Worm (Caenorhabditis elegans): ENCODE measurements around the gene K09E4.3.
A peak's percentile ranks its signal among the peaks of the same experiment; 100 is the strongest.

The K09E4.3 gene

DNA sequence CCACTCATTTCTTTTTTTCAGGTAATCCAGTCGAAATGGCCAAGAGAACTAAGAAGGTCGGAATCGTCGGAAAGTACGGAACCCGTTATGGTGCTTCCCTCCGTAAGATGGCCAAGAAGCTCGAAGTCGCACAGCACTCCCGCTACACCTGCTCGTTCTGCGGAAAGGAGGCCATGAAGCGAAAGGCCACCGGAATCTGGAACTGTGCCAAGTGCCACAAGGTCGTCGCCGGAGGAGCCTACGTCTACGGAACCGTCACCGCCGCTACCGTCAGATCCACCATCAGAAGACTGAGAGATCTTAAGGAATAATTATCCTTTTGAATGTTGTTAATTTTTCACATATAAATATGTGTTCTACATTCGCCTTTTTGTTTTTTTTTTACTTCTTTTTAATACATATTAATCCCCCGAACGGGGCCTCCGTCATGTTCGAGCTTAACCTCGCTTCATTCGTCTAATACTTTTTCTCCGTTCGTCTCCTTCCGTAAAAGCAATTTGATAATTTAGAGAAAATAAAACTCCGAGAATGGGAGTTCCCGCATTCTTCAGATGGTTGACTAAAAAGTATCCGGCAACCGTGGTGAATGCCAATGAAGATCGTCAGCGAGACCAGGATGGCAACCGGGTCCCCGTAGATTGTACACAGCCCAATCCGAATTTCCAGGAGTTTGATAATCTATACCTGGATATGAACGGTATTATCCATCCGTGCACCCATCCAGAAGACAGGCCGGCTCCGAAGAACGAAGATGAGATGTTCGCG, 28.7 kb upstream of the K09E4.3 start, which contains the start of the genes rpl-43 and xrn-2 (continued):
- TF ChIP-seq dve-1 (tag; optimal IDR thresholded peaks at IDR 0.05; ENCODE audit: insufficient read depth) (no peak), attf-4 (tag; optimal IDR thresholded peaks at IDR 0.05) (no peak), snpc-1.2 (GFP tag; IDR thresholded peaks at IDR 0.05) (peak; percentile 68), dpl-1 (GFP tag; optimal IDR thresholded peaks at IDR 0.05) (no peak)

ce11 chrII:14154357-14154756, 27.6 kb upstream of the K09E4.3 start, which contains the start of gene Y48B6A.1:
Gene Y48B6A.1, minus strand, starts transcription at chrII:14154373.
- TF ChIP-seq attf-4 (tag; optimal IDR thresholded peaks at IDR 0.05): no peak
- TF ChIP-seq hlh-30 (tag; optimal IDR thresholded peaks at IDR 0.05; ENCODE audit: insufficient read depth): peak; percentile 83
- TF ChIP-seq duxl-1 (tag; optimal IDR thresholded peaks at IDR 0.05; ENCODE audit: poor library complexity): peak; percentile 88
- TF ChIP-seq lin-15B (tag; optimal IDR thresholded peaks at IDR 0.05): peak; percentile 88
- TF ChIP-seq nhr-42 (GFP tag; IDR thresholded peaks at IDR 0.05): peak; percentile 95
- TF ChIP-seq unc-130 (GFP tag; optimal IDR thresholded peaks at IDR 0.05): peak; percentile 97
- 0 out of 2 replicates have a peak, but pooled peaks have one; percentile 52 for TF ChIP-seq lim-7 (GFP tag; IDR thresholded peaks at IDR 0.05)
- TF ChIP-seq nhr-25 (tag; optimal IDR thresholded peaks at IDR 0.05; ENCODE audit: borderline replicate concordance, insufficient read depth): peak; percentile 77
- no peak for TF ChIP-seq fos-1 (tag; optimal IDR thresholded peaks at IDR 0.05)
- TF ChIP-seq ZK337.2 (GFP tag; IDR thresholded peaks at IDR 0.05): peak; percentile 97
- no peak for TF ChIP-seq ceh-82 (tag; optimal IDR thresholded peaks at IDR 0.05)
- TF ChIP-seq egl-27 (tag; optimal IDR thresholded peaks at IDR 0.05): no peak
- TF ChIP-seq gei-8 (GFP tag; optimal IDR thresholded peaks at IDR 0.05): no peak
- TF ChIP-seq ceh-44 (GFP tag; IDR thresholded peaks at IDR 0.05): peak; percentile 89
- peak; percentile 81 for TF ChIP-seq hlh-11 (tag; optimal IDR thresholded peaks at IDR 0.05)
- TF ChIP-seq arid-1 (GFP tag; conservative IDR thresholded peaks at IDR 0.05): peak; percentile 90
- TF ChIP-seq zag-1 (tag; optimal IDR thresholded peaks at IDR 0.05): no peak
- TF ChIP-seq spr-1 (tag; optimal IDR thresholded peaks at IDR 0.05): peak; percentile 71
- TF ChIP-seq mxl-2 (GFP tag; conservative IDR thresholded peaks at IDR 0.05): 0 out of 2 replicates have a peak, but pooled peaks have one; percentile 42
- TF ChIP-seq dve-1 (tag; optimal IDR thresholded peaks at IDR 0.05; ENCODE audit: insufficient read depth): peak; percentile 94
- no peak for TF ChIP-seq unc-39 (tag; optimal IDR thresholded peaks at IDR 0.05)
- no peak for TF ChIP-seq lir-3 (tag; optimal IDR thresholded peaks at IDR 0.05)
- peak; percentile 84 for TF ChIP-seq zfp-3 (GFP tag; conservative IDR thresholded peaks at IDR 0.05)
- TF ChIP-seq D1046.2 (GFP tag; IDR thresholded peaks at IDR 0.05): peak; percentile 87; the same call in 1 of the 2 replicates
- TF ChIP-seq nhr-10 (tag; optimal IDR thresholded peaks at IDR 0.05): peak; percentile 0
- peak; percentile 63; the same call in 1 of the 2 replicates for TF ChIP-seq ctbp-1 (GFP tag; IDR thresholded peaks at IDR 0.05)
- TF ChIP-seq Y75B8A.6 (GFP tag; IDR thresholded peaks at IDR 0.05): no peak
- peak; percentile 58 for TF ChIP-seq F49E8.2 (tag; optimal IDR thresholded peaks at IDR 0.05; ENCODE audit: borderline replicate concordance)
- TF ChIP-seq zip-2 (tag; optimal IDR thresholded peaks at IDR 0.05): peak; percentile 42
- no peak for TF ChIP-seq F10B5.3 (tag; optimal IDR thresholded peaks at IDR 0.05)
- TF ChIP-seq unc-62 (GFP tag; optimal IDR thresholded peaks at IDR 0.05 in 1 of 2): no peak
- TF ChIP-seq unc-62 (tag; optimal IDR thresholded peaks at IDR 0.05): no peak
- TF ChIP-seq hif-1 (tag; optimal IDR thresholded peaks at IDR 0.05): peak in 1 of 2 experiments; percentile 93
- TF ChIP-seq lsy-2 (tag; optimal IDR thresholded peaks at IDR 0.05): peak; percentile 95 to 99
- no peak for TF ChIP-seq nhr-111 (GFP tag; optimal IDR thresholded peaks at IDR 0.05)
- TF ChIP-seq mes-2 (tag; optimal IDR thresholded peaks at IDR 0.05; ENCODE audit: poor library complexity, severe bottlenecking): peak; percentile 99
- peak in 1 of 2 experiments; percentile 16 for TF ChIP-seq daf-16 (GFP tag; optimal IDR thresholded peaks at IDR 0.05)
- TF ChIP-seq daf-16 (tag; optimal IDR thresholded peaks at IDR 0.05): peak; percentile 74
- TF ChIP-seq R02D3.7 (tag; optimal IDR thresholded peaks at IDR 0.05): no peak
- TF ChIP-seq vab-7 (GFP tag; IDR thresholded peaks at IDR 0.05): peak; percentile 89
- TF ChIP-seq lin-1 (GFP tag; IDR thresholded peaks at IDR 0.05): no peak
- TF ChIP-seq skn-1 (tag; optimal IDR thresholded peaks at IDR 0.05): no peak
- peak; percentile 68 for TF ChIP-seq mdt-29 (GFP tag; IDR thresholded peaks at IDR 0.05)
- TF ChIP-seq lin-39 (tag; optimal IDR thresholded peaks at IDR 0.05): no peak
- no peak for TF ChIP-seq ceh-62 (tag; optimal IDR thresholded peaks at IDR 0.05)
